Fruit fly (Drosophila melanogaster): ENCODE data around the gene sens.

Gene sens

DNA sequence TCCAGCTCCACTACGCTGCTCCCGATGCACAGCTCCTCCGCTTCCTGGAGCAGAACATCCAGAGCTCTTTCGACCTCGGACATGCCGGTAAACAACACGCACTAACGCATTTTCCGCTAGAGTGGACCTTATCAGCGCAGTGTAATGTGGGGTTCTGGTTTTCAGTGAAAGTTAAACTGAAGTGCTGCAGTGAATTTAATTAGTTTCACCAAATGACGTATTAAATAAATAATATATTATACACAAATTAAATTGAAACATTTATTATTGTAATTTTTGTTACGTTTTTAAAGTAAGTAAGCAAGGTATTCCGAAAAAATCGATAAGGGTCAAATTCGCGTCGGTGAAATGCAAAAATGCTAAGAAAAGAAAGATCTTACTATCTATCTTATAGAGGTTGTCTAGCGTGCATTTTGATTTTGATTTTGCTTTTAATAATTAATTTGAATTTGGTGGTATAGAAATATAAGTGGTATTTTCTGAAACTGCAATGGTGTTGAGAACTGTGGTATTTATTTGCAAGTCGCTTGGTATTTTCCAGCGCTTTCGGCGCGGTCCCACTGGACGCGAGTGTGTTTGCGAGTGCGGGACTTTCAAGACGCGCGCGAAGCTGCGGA is 49.4 kb upstream of the sens start, which contains the start of the genes JMJD7 and CG10738 (continued):
- TF ChIP-seq CG8765 (GFP tag; IDR thresholded peaks at IDR 0.05), result peak; percentile 33; the same call in 1 of the 2 replicates
- peak; percentile 82 for TF ChIP-seq Fer1 (GFP tag; optimal IDR thresholded peaks at IDR 0.05)
- TF ChIP-seq ase (GFP tag; IDR thresholded peaks at IDR 0.05), result peak; percentile 69; the same call in 2 of the 3 replicates
- TF ChIP-seq bsh (GFP tag; optimal IDR thresholded peaks at IDR 0.05), result peak in 1 of 2 experiments; percentile 13
- peak; percentile 45 for TF ChIP-seq CG14667 (GFP tag; IDR thresholded peaks at IDR 0.05)
- TF ChIP-seq Spps (tag; optimal IDR thresholded peaks at IDR 0.05), result no peak
- peak; percentile 40 for TF ChIP-seq CG17829 (tag; optimal IDR thresholded peaks at IDR 0.05)
- no peak for TF ChIP-seq CG12744 (GFP tag; optimal IDR thresholded peaks at IDR 0.05)
- TF ChIP-seq CG13624 (GFP tag; optimal IDR thresholded peaks at IDR 0.05), result no peak
- TF ChIP-seq NfI (GFP tag; optimal IDR thresholded peaks at IDR 0.05), result peak; percentile 37
- no peak for TF ChIP-seq pnt (GFP tag; optimal IDR thresholded peaks at IDR 0.05)
- no peak for TF ChIP-seq pan (optimal IDR thresholded peaks at IDR 0.05)
- TF ChIP-seq pan (GFP tag; optimal IDR thresholded peaks at IDR 0.05 in 1 of 2, IDR thresholded peaks at IDR 0.05 in 1 of 2), result peak in 1 of 2 experiments; percentile 78
- peak; percentile 62 for TF ChIP-seq CG7372 (GFP tag; IDR thresholded peaks at IDR 0.05)
- TF ChIP-seq her (GFP tag; optimal IDR thresholded peaks at IDR 0.05), result no peak
- peak; percentile 33 for TF ChIP-seq stwl (tag; optimal IDR thresholded peaks at IDR 0.05)
- TF ChIP-seq ap (GFP tag; IDR thresholded peaks at IDR 0.05), result peak; percentile 70; the same call in 1 of the 2 replicates
- TF ChIP-seq gcm (GFP tag; optimal IDR thresholded peaks at IDR 0.05), result no peak
- no peak for TF ChIP-seq eve (GFP tag; optimal IDR thresholded peaks at IDR 0.05)
- TF ChIP-seq zfh1 (GFP tag; IDR thresholded peaks at IDR 0.05), result peak; percentile 55; the same call in 1 of the 3 replicates
- no peak for TF ChIP-seq tio (GFP tag; optimal IDR thresholded peaks at IDR 0.05)
- peak; percentile 21 for TF ChIP-seq cwo (GFP tag; optimal IDR thresholded peaks at IDR 0.05)
- peak; percentile 79 for TF ChIP-seq sens-2 (GFP tag; IDR thresholded peaks at IDR 0.05)
- peak; percentile 35 for TF ChIP-seq Fer3 (tag; optimal IDR thresholded peaks at IDR 0.05)
- TF ChIP-seq Poxn (GFP tag; IDR thresholded peaks at IDR 0.05), result no peak
- TF ChIP-seq CG1529 (GFP tag; optimal IDR thresholded peaks at IDR 0.05), result no peak
- peak; percentile 5 for TF ChIP-seq BEAF-32 (GFP tag; optimal IDR thresholded peaks at IDR 0.05)
- no peak for TF ChIP-seq Pdp1 (GFP tag; optimal IDR thresholded peaks at IDR 0.05)
- no peak for TF ChIP-seq CG10565 (GFP tag; optimal IDR thresholded peaks at IDR 0.05)
- TF ChIP-seq CG13287 (GFP tag; IDR thresholded peaks at IDR 0.05; ENCODE audit: partially characterized antibody), result no peak
- TF ChIP-seq gfzf (GFP tag; optimal IDR thresholded peaks at IDR 0.05), result peak; percentile 87
- peak; percentile 38; the same call in 1 of the 2 replicates for TF ChIP-seq Adf1 (GFP tag; IDR thresholded peaks at IDR 0.05)
- TF ChIP-seq CG34376 (GFP tag; optimal IDR thresholded peaks at IDR 0.05), result peak; percentile 33
- TF ChIP-seq CG10543 (GFP tag; optimal IDR thresholded peaks at IDR 0.05), result peak; percentile 87
- peak; percentile 70 for TF ChIP-seq CG15514 (GFP tag; optimal IDR thresholded peaks at IDR 0.05)
- TF ChIP-seq Scr (GFP tag; IDR thresholded peaks at IDR 0.05; ENCODE audit: partially characterized antibody), result no peak
- peak; percentile 64 for TF ChIP-seq row (GFP tag; IDR thresholded peaks at IDR 0.05)
- no peak for TF ChIP-seq CG8944 (GFP tag; optimal IDR thresholded peaks at IDR 0.05)
- no peak; the same call in 2 of the 3 replicates for TF ChIP-seq croc (GFP tag; conservative IDR thresholded peaks at IDR 0.05)
- no peak for TF ChIP-seq nerfin-2 (GFP tag; IDR thresholded peaks at IDR 0.05; ENCODE audit: partially characterized antibody)
- TF ChIP-seq Myb (GFP tag; optimal IDR thresholded peaks at IDR 0.05), result no peak
- peak; percentile 62 for TF ChIP-seq tgo (GFP tag; IDR thresholded peaks at IDR 0.05)
- peak; percentile 19 for TF ChIP-seq CG13424 (tag; optimal IDR thresholded peaks at IDR 0.05)
- no peak for TF ChIP-seq crp (GFP tag; optimal IDR thresholded peaks at IDR 0.05)
- peak; percentile 87 for TF ChIP-seq tin (GFP tag; optimal IDR thresholded peaks at IDR 0.05)
- no peak for TF ChIP-seq CG32767 (GFP tag; IDR thresholded peaks at IDR 0.05)
- peak; percentile 67 for TF ChIP-seq caup (GFP tag; optimal IDR thresholded peaks at IDR 0.05; ENCODE audit: severe bottlenecking)
- TF ChIP-seq CG4424 (GFP tag; optimal IDR thresholded peaks at IDR 0.05), result peak; percentile 48
- TF ChIP-seq HLH54F (GFP tag; optimal IDR thresholded peaks at IDR 0.05), result no peak
